Fruit fly (Drosophila melanogaster) S2 (cell line): Measurements from ENCODE around the gene CG11555.

ENCODE experiments used
- CG8478 ChIP-seq: fragments of >200 bp; optimal IDR thresholded peaks from 2 replicates; lab custom pipeline; 2018
- CTCF ChIP-seq, 2 experiments: fragments of >200 bp; optimal IDR thresholded peaks; 2 replicates each; lab custom pipeline; 2018

dm6 chr2L:271553-271952 lies 2.1 kb upstream of the CG11555 start, which contains the start of gene Dus1:
- TF ChIP-seq CG8478 (lab: Kevin White, UChicago) (no peak), CTCF (optimal IDR thresholded peaks at IDR 0.05; lab: Kevin White, UChicago) (no peak)
